Worm (Caenorhabditis elegans) whole organism, L3 larva: ENCODE measurements around the gene dpy-18.

Experiments used
- R02D3.7 ChIP-seq: fragments of 150-350 bp; optimal IDR thresholded peaks from 2 replicates; lab custom pipeline; 2014; ENCODE audit warnings: missing biosample characterization, missing genetic modification characterization
- ZK546.5 ChIP-seq: sonication (generic microtip); optimal IDR thresholded peaks from 2 replicates; lab custom pipeline; 2017; ENCODE audit warnings: missing biosample characterization, missing genetic modification characterization
- aly-2 ChIP-seq: fragments of 150-350 bp; optimal IDR thresholded peaks from 2 replicates; lab custom pipeline; 2014; ENCODE audit warnings: missing biosample characterization, missing genetic modification characterization
- ama-1 ChIP-seq: fragments of 150-350 bp; optimal IDR thresholded peaks from 2 replicates; lab custom pipeline; 2018
- ceh-16 ChIP-seq: sonication (generic microtip); optimal IDR thresholded peaks from 2 replicates; lab custom pipeline; 2017; ENCODE audit warnings: missing biosample characterization, missing genetic modification characterization
- ceh-28 ChIP-seq: fragments of 150-350 bp; optimal IDR thresholded peaks from 2 replicates; lab custom pipeline; 2014; ENCODE audit warnings: missing biosample characterization, missing genetic modification reagents, missing genetic modification characterization
- ceh-9 ChIP-seq: sonication (generic microtip); optimal IDR thresholded peaks from 2 replicates; lab custom pipeline; 2018; ENCODE audit warnings: missing biosample characterization, missing genetic modification characterization
- daf-12 ChIP-seq: fragments of 150-350 bp; optimal IDR thresholded peaks from 2 replicates; lab custom pipeline; 2014; ENCODE audit warnings: missing biosample characterization, missing genetic modification reagents, missing genetic modification characterization
- egl-27 ChIP-seq: sonication (generic microtip); optimal IDR thresholded peaks from 4 replicates; lab custom pipeline; 2017; ENCODE audit warnings: missing biosample characterization, missing genetic modification reagents, missing genetic modification characterization
- egl-5 ChIP-seq: fragments of 150-350 bp; optimal IDR thresholded peaks from 2 replicates; lab custom pipeline; 2017; ENCODE audit warnings: missing biosample characterization, missing genetic modification reagents, missing genetic modification characterization, inconsistent platforms
- elt-1 ChIP-seq: fragments of 150-350 bp; optimal IDR thresholded peaks from 2 replicates; lab custom pipeline; 2014; ENCODE audit warnings: missing biosample characterization, missing genetic modification characterization
- elt-2 ChIP-seq: sonication (generic microtip); optimal IDR thresholded peaks from 2 replicates; lab custom pipeline; 2016; ENCODE audit warnings: missing genetic modification reagents, mild to moderate bottlenecking, missing genetic modification characterization, missing compliant biosample characterization
- eor-1 ChIP-seq, 2 experiments: fragments of 150-350 bp; optimal IDR thresholded peaks; 2 replicates each; lab custom pipeline; 2014 to 2018; ENCODE audit warnings: missing biosample characterization in 2 of 2, missing genetic modification characterization in 2 of 2
- fkh-2 ChIP-seq: fragments of 150-350 bp; optimal IDR thresholded peaks from 2 replicates; lab custom pipeline; 2014; ENCODE audit warnings: missing biosample characterization, missing genetic modification reagents, missing genetic modification characterization
- hmg-11 ChIP-seq: sonication (generic microtip); optimal IDR thresholded peaks from 2 replicates; lab custom pipeline; 2016; ENCODE audit warnings: missing genetic modification characterization, missing compliant biosample characterization
- jun-1 ChIP-seq: fragments of 150-350 bp; optimal IDR thresholded peaks from 2 replicates; lab custom pipeline; 2014; ENCODE audit warnings: missing biosample characterization, missing genetic modification reagents, missing genetic modification characterization
- lin-15B ChIP-seq: fragments of 150-350 bp; optimal IDR thresholded peaks from 2 replicates; lab custom pipeline; 2014; ENCODE audit warnings: missing biosample characterization, missing genetic modification characterization
- lin-39 ChIP-seq: fragments of 150-350 bp; optimal IDR thresholded peaks from 2 replicates; lab custom pipeline; 2018; ENCODE audit warnings: missing biosample characterization, missing genetic modification reagents, missing genetic modification characterization
- mdl-1 ChIP-seq: fragments of 150-350 bp; optimal IDR thresholded peaks from 2 replicates; lab custom pipeline; 2014; ENCODE audit warnings: missing biosample characterization, missing genetic modification characterization
- mml-1 ChIP-seq: fragments of 150-350 bp; sonication (generic microtip); optimal IDR thresholded peaks from 3 replicates; lab custom pipeline; 2014; ENCODE audit warnings: missing biosample characterization, missing genetic modification characterization
- nfya-1 ChIP-seq: sonication (generic microtip); optimal IDR thresholded peaks from 2 replicates; lab custom pipeline; 2017; ENCODE audit warnings: missing genetic modification characterization, mild to moderate bottlenecking, missing compliant biosample characterization, antibody characterized with exemption, moderate library complexity; ENCODE audit not compliant: insufficient read depth
- nhr-11 ChIP-seq: fragments of 150-350 bp; optimal IDR thresholded peaks from 2 replicates; lab custom pipeline; 2014; ENCODE audit warnings: missing biosample characterization, missing genetic modification characterization
- nhr-12 ChIP-seq: fragments of 150-350 bp; optimal IDR thresholded peaks from 2 replicates; lab custom pipeline; 2014; ENCODE audit warnings: missing biosample characterization, missing genetic modification characterization
- nhr-23 ChIP-seq: fragments of 150-350 bp; optimal IDR thresholded peaks from 2 replicates; lab custom pipeline; 2014; ENCODE audit warnings: missing biosample characterization, missing genetic modification reagents, missing genetic modification characterization
- nhr-237 ChIP-seq: fragments of 150-350 bp; optimal IDR thresholded peaks from 2 replicates; lab custom pipeline; 2014; ENCODE audit warnings: missing biosample characterization, missing genetic modification characterization
- nhr-25 ChIP-seq: sonication (generic microtip); optimal IDR thresholded peaks from 2 replicates; lab custom pipeline; 2017; ENCODE audit warnings: missing biosample characterization, missing genetic modification characterization
- nhr-28 ChIP-seq: fragments of 150-350 bp; optimal IDR thresholded peaks from 2 replicates; lab custom pipeline; 2014; ENCODE audit warnings: missing biosample characterization, missing genetic modification characterization
- nhr-43 ChIP-seq: sonication (generic microtip); optimal IDR thresholded peaks from 2 replicates; lab custom pipeline; 2016; ENCODE audit warnings: mild to moderate bottlenecking, missing genetic modification characterization, missing compliant biosample characterization; ENCODE audit not compliant: poor library complexity, severe bottlenecking
- nhr-76 ChIP-seq: fragments of 150-350 bp; sonication (generic microtip); optimal IDR thresholded peaks from 5 replicates; lab custom pipeline; 2014; ENCODE audit warnings: missing biosample characterization, missing genetic modification characterization
- nhr-77 ChIP-seq: fragments of 150-350 bp; optimal IDR thresholded peaks from 2 replicates; lab custom pipeline; 2014; ENCODE audit warnings: missing biosample characterization, missing genetic modification characterization
- pha-4 ChIP-seq: fragments of 150-350 bp; optimal IDR thresholded peaks from 2 replicates; lab custom pipeline; 2014; ENCODE audit warnings: missing biosample characterization, missing genetic modification reagents, missing genetic modification characterization
- pqm-1 ChIP-seq: fragments of 150-350 bp; optimal IDR thresholded peaks from 2 replicates; lab custom pipeline; 2017; ENCODE audit warnings: missing biosample characterization, missing genetic modification characterization, inconsistent platforms
- sea-2 ChIP-seq: fragments of 150-350 bp; sonication (generic microtip); optimal IDR thresholded peaks from 4 replicates; lab custom pipeline; 2014; ENCODE audit warnings: missing biosample characterization, missing genetic modification reagents, missing genetic modification characterization
- skn-1 ChIP-seq: fragments of 150-350 bp; optimal IDR thresholded peaks from 2 replicates; lab custom pipeline; 2014; ENCODE audit warnings: missing biosample characterization, missing genetic modification characterization
- snpc-4 ChIP-seq: fragments of 150-350 bp; optimal IDR thresholded peaks from 2 replicates; lab custom pipeline; 2014; ENCODE audit warnings: missing biosample characterization, missing genetic modification characterization
- tbx-2 ChIP-seq: sonication (generic microtip); optimal IDR thresholded peaks from 2 replicates; lab custom pipeline; 2016; ENCODE audit warnings: mild to moderate bottlenecking, missing genetic modification characterization, missing compliant biosample characterization
- unc-39 ChIP-seq: sonication (generic microtip); optimal IDR thresholded peaks from 4 replicates; lab custom pipeline; 2017; ENCODE audit warnings: missing biosample characterization, missing genetic modification characterization
- unc-62 ChIP-seq: fragments of 150-350 bp; sonication (generic microtip); optimal IDR thresholded peaks from 4 replicates; lab custom pipeline; 2014; ENCODE audit warnings: missing biosample characterization, missing genetic modification reagents, missing genetic modification characterization
- ztf-11 ChIP-seq: fragments of 150-350 bp; optimal IDR thresholded peaks from 2 replicates; lab custom pipeline; 2014; ENCODE audit warnings: missing biosample characterization, missing genetic modification characterization
- ztf-4 ChIP-seq: fragments of 150-350 bp; optimal IDR thresholded peaks from 2 replicates; lab custom pipeline; 2014; ENCODE audit warnings: missing biosample characterization, missing genetic modification characterization

dpy-18 gene

DNA sequence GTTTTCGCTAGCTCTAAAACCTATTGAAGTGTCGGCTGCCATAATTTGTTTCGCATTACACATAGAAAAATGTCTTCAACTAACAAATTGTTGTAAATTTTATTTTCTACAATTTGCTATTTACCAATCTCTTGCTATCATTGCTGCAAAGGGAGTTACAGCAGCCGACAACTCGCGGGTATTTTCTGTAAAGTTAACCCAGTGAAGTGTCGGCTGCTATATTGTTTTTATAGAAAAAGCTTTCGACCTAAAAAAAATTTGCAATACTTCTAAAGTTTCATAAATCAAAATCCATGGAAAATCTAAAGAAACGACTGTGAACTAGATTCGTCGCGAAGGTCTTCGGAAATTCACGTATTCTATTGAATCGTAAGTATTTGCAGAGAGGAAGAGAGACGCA lies 1.1 kb upstream of the dpy-18 start:
- no peak for TF ChIP-seq nhr-12 (tag; lab: Kevin White, UChicago)
- TF ChIP-seq snpc-4 (tag; lab: Kevin White, UChicago), result peak; percentile 58
- TF ChIP-seq lin-39 (tag; lab: Kevin White, UChicago), result no peak
- no peak for TF ChIP-seq jun-1 (tag; lab: Kevin White, UChicago)

- peak; percentile 43 for TF ChIP-seq nhr-25 (tag; lab: Kevin White, UChicago)
- TF ChIP-seq skn-1 (tag; lab: Kevin White, UChicago), result no peak
- TF ChIP-seq snpc-4 (tag; lab: Kevin White, UChicago), result peak; percentile 50
- TF ChIP-seq nhr-11 (tag; lab: Kevin White, UChicago), result peak; percentile 0
Observed at ce11 chrIII:11378450-11378849, 670 bp upstream of the dpy-18 start.

- no peak for TF ChIP-seq elt-1
- peak; percentile 89 for TF ChIP-seq snpc-4 (tag; lab: Kevin White, UChicago)
- TF ChIP-seq ceh-16 (tag; lab: Kevin White, UChicago), result no peak
- TF ChIP-seq pha-4, result peak; percentile 27
- peak; percentile 45 for TF ChIP-seq ama-1 (lab: Kevin White, UChicago)
- no peak for TF ChIP-seq hmg-11 (tag; lab: Kevin White, UChicago)
- TF ChIP-seq tbx-2 (tag; lab: Kevin White, UChicago), result no peak
- peak; percentile 58 for TF ChIP-seq elt-2 (tag; lab: Kevin White, UChicago)
- no peak for TF ChIP-seq egl-5
- TF ChIP-seq ceh-28, result peak; percentile 18
- TF ChIP-seq ceh-9 (tag; lab: Kevin White, UChicago), result no peak
- no peak for TF ChIP-seq sea-2 (GFP tag; lab: Kevin White, UChicago)
- no peak for TF ChIP-seq nhr-25 (tag; lab: Kevin White, UChicago)
- no peak for TF ChIP-seq nhr-77 (tag; lab: Kevin White, UChicago)
- TF ChIP-seq ztf-11 (tag; lab: Kevin White, UChicago), result no peak
- TF ChIP-seq nhr-43 (tag; lab: Kevin White, UChicago), result no peak
- peak; percentile 28 for TF ChIP-seq pqm-1 (tag; lab: Kevin White, UChicago)
- TF ChIP-seq skn-1 (tag; lab: Kevin White, UChicago), result no peak
Observed at ce11 chrIII:11372199-11372938, 5.4 kb downstream of the dpy-18 start.

DNA sequence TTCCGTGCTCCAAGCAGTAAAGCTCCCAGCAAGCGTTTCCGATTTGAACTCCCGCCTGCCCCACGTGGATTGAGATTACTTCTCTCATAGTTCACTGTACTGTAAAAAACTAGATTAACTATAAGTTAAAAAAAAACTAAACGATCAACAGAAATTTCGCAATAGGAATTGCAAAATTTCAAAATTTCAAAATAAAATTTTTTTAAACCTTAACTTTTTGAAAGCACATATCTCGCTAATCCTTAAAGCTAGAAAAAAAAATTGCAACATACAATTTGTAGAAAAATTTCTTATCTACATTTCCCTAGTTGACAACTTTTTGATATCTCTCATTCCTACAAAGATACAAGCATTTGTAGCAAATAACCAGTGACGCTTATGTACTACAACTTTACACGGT lies 6.1 kb downstream of the dpy-18 start, which contains the start of gene tba-7:
Gene tba-7 (minus strand): TSS at position 101 of the 400 bp plus-strand sequence.
- TF ChIP-seq ceh-28 (no peak), ama-1 (lab: Kevin White, UChicago) (no peak), nhr-28 (tag; lab: Kevin White, UChicago) (no peak), ZK546.5 (tag; lab: Kevin White, UChicago) (no peak), eor-1 (tag; optimal IDR thresholded peaks at IDR 0.05; lab: Kevin White, UChicago) (no peak), nfya-1 (tag; lab: Kevin White, UChicago) (no peak), fkh-2 (tag; lab: Kevin White, UChicago) (no peak)

DNA sequence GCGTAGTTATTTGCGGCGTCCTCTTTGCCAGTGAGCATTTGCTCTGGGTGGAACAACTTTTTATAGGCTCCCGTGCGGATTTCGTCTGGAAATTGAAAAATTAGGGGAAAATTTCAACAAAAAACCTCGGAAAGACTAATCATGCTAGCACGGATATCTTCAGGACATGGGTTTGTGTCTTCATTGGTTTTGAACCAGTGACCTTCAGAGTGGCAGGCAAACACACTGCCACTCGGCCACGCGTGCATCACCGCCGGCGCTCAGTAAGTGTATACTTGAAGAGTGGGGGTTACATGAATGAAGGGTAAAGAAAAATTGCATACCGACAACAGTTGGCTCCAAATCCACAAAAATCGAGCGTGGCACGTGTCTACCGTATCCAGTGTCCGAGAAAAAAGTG lies 6.5 kb downstream of the dpy-18 start:
- TF ChIP-seq ama-1 (lab: Kevin White, UChicago), result no peak
- no peak for TF ChIP-seq nhr-28 (tag; lab: Kevin White, UChicago)
- no peak for TF ChIP-seq nhr-77 (tag; lab: Kevin White, UChicago)
- peak; percentile 61 for TF ChIP-seq lin-39 (tag; lab: Kevin White, UChicago)
- no peak for TF ChIP-seq pqm-1 (tag; lab: Kevin White, UChicago)
- TF ChIP-seq ztf-11 (tag; lab: Kevin White, UChicago), result no peak
- no peak for TF ChIP-seq aly-2 (tag; lab: Kevin White, UChicago)
- peak; percentile 67 for TF ChIP-seq skn-1 (tag; lab: Kevin White, UChicago)
- peak; percentile 48 for TF ChIP-seq hmg-11 (tag; lab: Kevin White, UChicago)
- peak; percentile 52 for TF ChIP-seq snpc-4 (tag; lab: Kevin White, UChicago)
- no peak for TF ChIP-seq sea-2 (GFP tag; lab: Kevin White, UChicago)
- no peak for TF ChIP-seq ceh-28
- peak; percentile 30 for TF ChIP-seq lin-15B (tag; lab: Kevin White, UChicago)
- no peak for TF ChIP-seq nhr-11 (tag; lab: Kevin White, UChicago)
- no peak for TF ChIP-seq unc-62 (GFP tag; lab: Kevin White, UChicago)
- TF ChIP-seq ceh-16 (tag; lab: Kevin White, UChicago), result no peak
- no peak for TF ChIP-seq egl-5
- peak; percentile 65 for TF ChIP-seq nfya-1 (tag; lab: Kevin White, UChicago)
- no peak for TF ChIP-seq mdl-1
- peak; percentile 63 for TF ChIP-seq nhr-43 (tag; lab: Kevin White, UChicago)
- TF ChIP-seq ztf-4 (tag; lab: Kevin White, UChicago), result no peak
- no peak for TF ChIP-seq nhr-23 (tag; lab: Kevin White, UChicago)
- no peak for TF ChIP-seq R02D3.7
- TF ChIP-seq nhr-237 (tag; lab: Kevin White, UChicago), result no peak
- no peak for TF ChIP-seq egl-27 (tag; lab: Kevin White, UChicago)
- TF ChIP-seq nhr-76 (tag; lab: Kevin White, UChicago), result no peak
- peak; percentile 42 for TF ChIP-seq elt-2 (tag; lab: Kevin White, UChicago)
- no peak for TF ChIP-seq unc-39 (tag; lab: Kevin White, UChicago)
- TF ChIP-seq tbx-2 (tag; lab: Kevin White, UChicago), result peak; percentile 2
- no peak for TF ChIP-seq daf-12 (tag; lab: Kevin White, UChicago)
- TF ChIP-seq pha-4, result peak; percentile 37
- TF ChIP-seq mml-1, result no peak
